Worm (Caenorhabditis elegans): ENCODE measurements around the gene T03G11.10.

ce11 chrX:5207819-5208218 is 36.8 kb upstream of the T03G11.10 start:
- TF ChIP-seq med-1 (GFP tag; optimal IDR thresholded peaks at IDR 0.05; ENCODE audit: insufficient read depth) (no peak), T22C8.4 (GFP tag; IDR thresholded peaks at IDR 0.05) (no peak), ztf-23 (GFP tag; IDR thresholded peaks at IDR 0.05) (no peak), cog-1 (tag; optimal IDR thresholded peaks at IDR 0.05) (no peak), flt-1 (GFP tag; IDR thresholded peaks at IDR 0.05) (0 out of 2 replicates have a peak, but pooled peaks have one; percentile 30)

All from whole organism, midembryonic.